Worm (Caenorhabditis elegans) whole organism, L4 larva: ENCODE data around the gene F38B6.2.

Experiments used
- F44E2.7 ChIP-seq: fragments of 200-800 bp; sonication (Bioruptor generic); IDR thresholded peaks from 2 replicates; pipeline ENCODE4 v2.1.2; 2022; ENCODE audit warnings: missing genetic modification characterization, missing compliant biosample characterization
- R02D3.7 ChIP-seq: fragments of 150-350 bp; sonication (generic microtip); optimal IDR thresholded peaks from 3 replicates; lab custom pipeline; 2014; ENCODE audit warnings: missing biosample characterization, missing genetic modification characterization
- Y105C5A.15 ChIP-seq: fragments of 200-800 bp; sonication (Bioruptor generic); IDR thresholded peaks from 2 replicates; pipeline ENCODE4 v1.3.6; 2022; ENCODE audit warnings: missing genetic modification characterization, missing compliant biosample characterization
- ZK337.2 ChIP-seq: fragments of 200-800 bp; sonication (Bioruptor generic); IDR thresholded peaks from 2 replicates; pipeline ENCODE4 v1.3.6; 2022; ENCODE audit warnings: missing genetic modification reagents, missing genetic modification characterization, missing compliant biosample characterization
- aha-1 ChIP-seq: fragments of 150-350 bp; peaks from one replicate; lab custom pipeline; 2014; ENCODE audit warnings: missing biosample characterization, missing genetic modification characterization
- aly-2 ChIP-seq: sonication (generic microtip); optimal IDR thresholded peaks from 2 replicates; lab custom pipeline; 2018; ENCODE audit warnings: missing biosample characterization, missing genetic modification characterization
- ama-1 ChIP-seq: fragments of 150-350 bp; optimal IDR thresholded peaks from 2 replicates; lab custom pipeline; 2014; ENCODE audit warnings: inconsistent platforms, mixed read lengths
- ceh-32 ChIP-seq: sonication (generic microtip); optimal IDR thresholded peaks from 2 replicates; lab custom pipeline; 2016; ENCODE audit warnings: mild to moderate bottlenecking, missing genetic modification characterization, missing compliant biosample characterization; ENCODE audit not compliant: poor library complexity
- ceh-44 ChIP-seq: fragments of 200-800 bp; sonication (Bioruptor generic); IDR thresholded peaks from 2 replicates; pipeline ENCODE4 v1.3.6; 2022; ENCODE audit warnings: missing genetic modification reagents, missing genetic modification characterization, missing compliant biosample characterization
- ceh-82 ChIP-seq: sonication (generic microtip); optimal IDR thresholded peaks from 2 replicates; lab custom pipeline; 2017; ENCODE audit warnings: missing biosample characterization, missing genetic modification characterization
- cey-2 ChIP-seq: sonication (generic microtip); optimal IDR thresholded peaks from 3 replicates; lab custom pipeline; 2017; ENCODE audit warnings: missing genetic modification characterization, mild to moderate bottlenecking, missing compliant biosample characterization, antibody characterized with exemption, borderline replicate concordance; ENCODE audit not compliant: insufficient read depth
- daf-16 ChIP-seq, 3 experiments: sonication (generic microtip); optimal IDR thresholded peaks; 2 replicates each; lab custom pipeline; 2016 to 2017; ENCODE audit warnings: missing genetic modification characterization in 3 of 3, missing genetic modification reagents in 3 of 3, mild to moderate bottlenecking in 2 of 3, missing compliant biosample characterization in 2 of 3, missing biosample characterization in 1 of 3, moderate library complexity in 1 of 3
- dmd-6 ChIP-seq: fragments of 200-800 bp; sonication (Bioruptor generic); IDR thresholded peaks from 2 replicates; pipeline ENCODE4 v1.3.6; 2022; ENCODE audit warnings: missing genetic modification reagents, missing genetic modification characterization, missing compliant biosample characterization
- dve-1 ChIP-seq: sonication (generic microtip); optimal IDR thresholded peaks from 2 replicates; lab custom pipeline; 2017; ENCODE audit warnings: antibody characterized with exemption, mild to moderate bottlenecking, missing genetic modification characterization, missing compliant biosample characterization; ENCODE audit not compliant: insufficient read depth
- egl-43 ChIP-seq: fragments of 200-800 bp; sonication (Bioruptor generic); IDR thresholded peaks from 2 replicates; pipeline ENCODE4 v1.3.6; 2022; ENCODE audit warnings: missing genetic modification reagents, missing genetic modification characterization, missing compliant biosample characterization
- fos-1 ChIP-seq: fragments of 150-350 bp; optimal IDR thresholded peaks from 2 replicates; lab custom pipeline; 2014; ENCODE audit warnings: missing biosample characterization, missing genetic modification characterization
- hif-1 ChIP-seq, 2 experiments: sonication (generic microtip); optimal IDR thresholded peaks; 2 replicates each; lab custom pipeline; 2016 to 2017; ENCODE audit warnings: missing compliant biosample characterization in 2 of 2, missing genetic modification characterization in 2 of 2, missing genetic modification reagents in 2 of 2, missing genotype in 2 of 2, mild to moderate bottlenecking in 1 of 2
- hlh-11 ChIP-seq: fragments of 200-800 bp; sonication (Bioruptor generic); optimal IDR thresholded peaks from 2 replicates; lab custom pipeline; 2018; ENCODE audit warnings: mild to moderate bottlenecking, missing genetic modification characterization, missing compliant biosample characterization
- hmg-1.1 ChIP-seq: fragments of 200-800 bp; sonication (Bioruptor generic); IDR thresholded peaks from 2 replicates; pipeline ENCODE4 v1.3.6; 2022; ENCODE audit warnings: missing genetic modification reagents, missing genetic modification characterization, missing compliant biosample characterization
- jun-1 ChIP-seq: fragments of 150-350 bp; optimal IDR thresholded peaks from 2 replicates; lab custom pipeline; 2014; ENCODE audit warnings: missing biosample characterization, missing genetic modification reagents, missing genetic modification characterization
- lin-1 ChIP-seq: fragments of 200-800 bp; sonication (Bioruptor generic); IDR thresholded peaks from 2 replicates; pipeline ENCODE4 v1.3.6; 2022; ENCODE audit warnings: missing genetic modification reagents, missing genetic modification characterization, missing compliant biosample characterization
- lin-13 ChIP-seq: fragments of 150-350 bp; optimal IDR thresholded peaks from 2 replicates; lab custom pipeline; 2014; ENCODE audit warnings: missing biosample characterization, missing genetic modification reagents, missing genetic modification characterization
- lin-29 ChIP-seq: fragments of 200-800 bp; sonication (Bioruptor generic); IDR thresholded peaks from 2 replicates; pipeline ENCODE4 v1.3.6; 2022; ENCODE audit warnings: missing genetic modification reagents, missing genetic modification characterization, missing compliant biosample characterization
- lsy-2 ChIP-seq, 2 experiments: fragments of 150-350 bp in 1 of 2; sonication (generic microtip) in 1 of 2; optimal IDR thresholded peaks; 2 replicates each; lab custom pipeline; 2014 to 2017; ENCODE audit warnings: missing biosample characterization in 2 of 2, missing genetic modification characterization in 2 of 2
- madf-5 ChIP-seq, 2 experiments: fragments of 200-800 bp; sonication (Bioruptor generic); IDR thresholded peaks; 2 replicates each; pipeline ENCODE4 v1.3.6; 2022; ENCODE audit warnings: missing compliant biosample characterization in 2 of 2, missing genetic modification characterization in 2 of 2
- madf-9 ChIP-seq: fragments of 200-800 bp; sonication (Bioruptor generic); conservative IDR thresholded peaks from 2 replicates; pipeline ENCODE4 v1.3.6; 2022; ENCODE audit warnings: missing genetic modification reagents, missing genetic modification characterization, missing compliant biosample characterization
- mes-2 ChIP-seq: sonication (generic microtip); optimal IDR thresholded peaks from 2 replicates; lab custom pipeline; 2016; ENCODE audit warnings: missing genotype, mild to moderate bottlenecking, missing genetic modification characterization, missing compliant biosample characterization; ENCODE audit not compliant: poor library complexity, severe bottlenecking
- mxl-2 ChIP-seq: fragments of 200-800 bp; sonication (Bioruptor generic); conservative IDR thresholded peaks from 2 replicates; pipeline ENCODE4 v1.3.6; 2022; ENCODE audit warnings: missing genetic modification reagents, missing genetic modification characterization, missing compliant biosample characterization
- nhr-237 ChIP-seq: sonication (generic microtip); optimal IDR thresholded peaks from 2 replicates; lab custom pipeline; 2017; ENCODE audit warnings: missing biosample characterization, missing genetic modification characterization
- nhr-25 ChIP-seq: sonication (generic microtip); optimal IDR thresholded peaks from 2 replicates; lab custom pipeline; 2017; ENCODE audit warnings: missing genetic modification characterization, mild to moderate bottlenecking, missing compliant biosample characterization, antibody characterized with exemption, moderate library complexity, borderline replicate concordance; ENCODE audit not compliant: insufficient read depth
- nhr-41 ChIP-seq: fragments of 200-800 bp; sonication (Bioruptor generic); IDR thresholded peaks from 2 replicates; pipeline ENCODE4 v1.3.6; 2022; ENCODE audit warnings: missing genetic modification reagents, missing genetic modification characterization, missing compliant biosample characterization
- nhr-48 ChIP-seq: sonication (generic microtip); optimal IDR thresholded peaks from 2 replicates; lab custom pipeline; 2016; ENCODE audit warnings: mild to moderate bottlenecking, missing genetic modification characterization, missing compliant biosample characterization
- pqm-1 ChIP-seq: sonication (generic microtip); optimal IDR thresholded peaks from 2 replicates; lab custom pipeline; 2017; ENCODE audit warnings: missing biosample characterization, missing genetic modification characterization
- sdz-12 ChIP-seq: fragments of 200-800 bp; sonication (Bioruptor generic); optimal IDR thresholded peaks from 2 replicates; lab custom pipeline; 2018; ENCODE audit warnings: mild to moderate bottlenecking, missing genetic modification characterization, missing compliant biosample characterization
- set-16 ChIP-seq: fragments of 200-800 bp; sonication (Bioruptor generic); IDR thresholded peaks from 2 replicates; pipeline ENCODE4 v1.3.6; 2022; ENCODE audit warnings: missing genetic modification reagents, missing genetic modification characterization, missing compliant biosample characterization
- snpc-1.2 ChIP-seq: fragments of 200-800 bp; sonication (Bioruptor generic); IDR thresholded peaks from 2 replicates; pipeline ENCODE4 v1.3.6; 2022; ENCODE audit warnings: missing genetic modification reagents, missing genetic modification characterization, missing compliant biosample characterization
- snpc-4 ChIP-seq: fragments of 150-350 bp; optimal IDR thresholded peaks from 2 replicates; lab custom pipeline; 2014; ENCODE audit warnings: missing biosample characterization, missing genetic modification characterization
- spr-3 ChIP-seq: fragments of 200-800 bp; sonication (Bioruptor generic); optimal IDR thresholded peaks from 2 replicates; lab custom pipeline; 2018; ENCODE audit warnings: mild to moderate bottlenecking, missing genetic modification characterization, missing compliant biosample characterization
- tag-97 ChIP-seq: fragments of 200-800 bp; sonication (Bioruptor generic); IDR thresholded peaks from 2 replicates; pipeline ENCODE4 v1.3.6; 2022; ENCODE audit warnings: missing genetic modification characterization, missing compliant biosample characterization
- tra-1 ChIP-seq: fragments of 200-800 bp; sonication (Bioruptor generic); IDR thresholded peaks from 2 replicates; pipeline ENCODE4 v1.3.6; 2022; ENCODE audit warnings: missing genetic modification reagents, missing genetic modification characterization, missing compliant biosample characterization
- unc-130 ChIP-seq: sonication (generic microtip); optimal IDR thresholded peaks from 2 replicates; lab custom pipeline; 2016; ENCODE audit warnings: missing genetic modification reagents, missing genetic modification characterization, missing compliant biosample characterization
- zfp-2 ChIP-seq: sonication (generic microtip); optimal IDR thresholded peaks from 2 replicates; lab custom pipeline; 2016; ENCODE audit warnings: mild to moderate bottlenecking, missing genetic modification characterization, missing compliant biosample characterization
- zfp-3 ChIP-seq: fragments of 200-800 bp; sonication (Bioruptor generic); conservative IDR thresholded peaks from 2 replicates; pipeline ENCODE4 v1.3.6; 2022; ENCODE audit warnings: missing genetic modification reagents, missing genetic modification characterization, missing compliant biosample characterization
- zip-11 ChIP-seq: fragments of 200-800 bp; sonication (Bioruptor generic); IDR thresholded peaks from 2 replicates; pipeline ENCODE4 v1.3.6; 2022; ENCODE audit warnings: missing genetic modification characterization, missing compliant biosample characterization
- ztf-7 ChIP-seq: fragments of 150-350 bp; optimal IDR thresholded peaks from 2 replicates; lab custom pipeline; 2014; ENCODE audit warnings: missing biosample characterization, missing genetic modification characterization

Gene F38B6.2

DNA sequence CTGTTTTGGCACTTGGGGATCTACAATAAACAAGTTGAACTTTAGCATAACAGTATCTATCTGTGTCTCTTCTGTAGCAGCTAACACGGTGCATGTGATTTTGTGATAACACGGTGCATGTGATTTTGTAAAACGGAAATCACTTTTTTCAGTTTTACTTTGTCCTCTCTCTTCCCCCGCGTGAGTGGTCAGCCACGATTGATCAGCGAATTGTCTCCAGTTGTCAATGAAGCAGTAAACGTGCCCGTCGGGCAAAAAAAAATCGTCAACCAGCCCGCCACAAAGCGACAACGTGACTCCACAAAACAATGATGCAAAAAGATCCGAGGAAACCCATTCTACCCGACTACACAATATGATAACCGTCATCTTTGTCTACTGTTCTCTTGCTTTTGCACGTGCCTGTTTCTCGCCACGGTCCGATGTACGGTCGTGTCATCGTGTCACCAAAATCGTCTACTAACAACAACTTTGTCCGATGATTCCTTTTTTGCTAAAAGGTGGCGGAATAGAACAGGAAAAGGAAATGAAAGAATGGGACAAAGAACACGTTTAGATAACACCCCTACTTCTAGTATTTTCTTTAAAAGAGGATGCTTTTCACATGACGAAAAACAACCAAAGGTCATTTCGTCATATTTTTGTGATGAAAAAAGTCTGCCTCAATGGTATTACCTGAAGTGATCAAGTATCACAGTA is 50.9 kb downstream of the F38B6.2 start (continued):
- TF ChIP-seq daf-16 (GFP tag; optimal IDR thresholded peaks at IDR 0.05; lab: Kevin White, UChicago): peak in 1 of 2 experiments; percentile 45
- peak; percentile 97 for TF ChIP-seq daf-16 (tag; optimal IDR thresholded peaks at IDR 0.05; lab: Kevin White, UChicago)
- 0 out of 2 replicates have a peak, but pooled peaks have one; percentile 18 for TF ChIP-seq Y105C5A.15 (GFP tag; lab: Robert Waterston, UW)
- 0 out of 2 replicates have a peak, but pooled peaks have one; percentile 26 for TF ChIP-seq ZK337.2 (GFP tag; lab: Robert Waterston, UW)
- TF ChIP-seq madf-5 (GFP tag; IDR thresholded peaks at IDR 0.05; lab: Robert Waterston, UW): no peak
- no peak for TF ChIP-seq mes-2 (tag; lab: Kevin White, UChicago)
- no peak for TF ChIP-seq R02D3.7
- TF ChIP-seq nhr-237 (tag; lab: Kevin White, UChicago): no peak
- TF ChIP-seq hlh-11 (tag; lab: Kevin White, UChicago): peak; percentile 99
- TF ChIP-seq ztf-7 (tag; lab: Kevin White, UChicago): peak; percentile 79
- peak; percentile 78; the same call in 1 of the 2 replicates for TF ChIP-seq zfp-3 (GFP tag; lab: Robert Waterston, UW)
- peak; percentile 82 for TF ChIP-seq dve-1 (tag; lab: Kevin White, UChicago)
- TF ChIP-seq tra-1 (GFP tag; lab: Robert Waterston, UW): peak; percentile 89
- peak; percentile 28 for TF ChIP-seq hmg-1.1 (GFP tag; lab: Robert Waterston, UW)
- no peak for TF ChIP-seq ceh-82 (tag; lab: Kevin White, UChicago)
- no peak for TF ChIP-seq spr-3 (GFP tag; lab: Kevin White, UChicago)
- peak; percentile 63 for TF ChIP-seq lin-29 (GFP tag; lab: Robert Waterston, UW)
- TF ChIP-seq fos-1 (tag; lab: Kevin White, UChicago): no peak
- peak; percentile 80 for TF ChIP-seq lin-1 (GFP tag; lab: Robert Waterston, UW)
- TF ChIP-seq lsy-2 (tag; optimal IDR thresholded peaks at IDR 0.05; lab: Kevin White, UChicago): peak; percentile 37 to 59
- TF ChIP-seq aha-1: peak; percentile 99
- TF ChIP-seq nhr-48 (tag; lab: Kevin White, UChicago): peak; percentile 98
- peak; percentile 8 for TF ChIP-seq sdz-12 (GFP tag; lab: Kevin White, UChicago)
- TF ChIP-seq dmd-6 (GFP tag; lab: Robert Waterston, UW): peak; percentile 96
- TF ChIP-seq hif-1 (tag; optimal IDR thresholded peaks at IDR 0.05; lab: Kevin White, UChicago): peak; percentile 79 to 95
- TF ChIP-seq cey-2: peak; percentile 75

DNA sequence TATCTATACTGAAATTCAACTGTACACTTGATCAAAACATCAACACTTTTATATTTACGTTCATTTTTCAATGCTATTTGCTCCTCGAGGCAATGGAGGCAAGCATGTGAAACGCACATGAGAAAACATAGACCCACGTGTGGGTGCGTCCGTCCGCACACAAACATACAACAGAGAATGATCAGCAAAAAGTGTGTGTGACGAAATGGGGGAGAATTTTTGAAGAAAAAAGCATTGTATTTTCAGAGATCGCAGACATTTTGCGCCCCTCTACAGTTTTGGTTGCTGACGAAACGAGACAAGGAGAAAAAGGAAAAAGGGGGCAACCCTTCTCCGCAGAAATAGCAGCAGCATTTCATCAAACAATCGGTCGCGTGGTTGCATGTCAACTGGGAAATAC is 51.8 kb downstream of the F38B6.2 start:
- TF ChIP-seq R02D3.7 (no peak), spr-3 (GFP tag; lab: Kevin White, UChicago) (no peak), nhr-41 (GFP tag; lab: Robert Waterston, UW) (0 out of 2 replicates have a peak, but pooled peaks have one; percentile 21), ceh-44 (GFP tag; lab: Robert Waterston, UW) (no peak), ceh-32 (tag; lab: Kevin White, UChicago) (no peak), nhr-25 (peak; percentile 89), aly-2 (no peak), unc-130 (GFP tag; lab: Kevin White, UChicago) (no peak), mxl-2 (peak; percentile 100), pqm-1 (peak; percentile 31), snpc-1.2 (GFP tag; lab: Robert Waterston, UW) (no peak), egl-43 (peak; percentile 65), set-16 (peak; percentile 45; the same call in 1 of the 2 replicates), dmd-6 (GFP tag; lab: Robert Waterston, UW) (peak; percentile 98), lin-13 (GFP tag; lab: Kevin White, UChicago) (peak; percentile 42), mes-2 (tag; lab: Kevin White, UChicago) (peak; percentile 73), tag-97 (no peak), ZK337.2 (GFP tag; lab: Robert Waterston, UW) (no peak), ama-1 (lab: Kevin White, UChicago) (no peak), F44E2.7 (GFP tag; lab: Robert Waterston, UW) (no peak), madf-9 (GFP tag; lab: Robert Waterston, UW) (peak; percentile 41; the same call in 1 of the 2 replicates), ceh-82 (tag; lab: Kevin White, UChicago) (no peak), aha-1 (peak; percentile 99), fos-1 (tag; lab: Kevin White, UChicago) (no peak), zfp-3 (GFP tag; lab: Robert Waterston, UW) (peak; percentile 20; the same call in 1 of the 2 replicates), snpc-4 (tag; lab: Kevin White, UChicago) (no peak), jun-1 (tag; lab: Kevin White, UChicago) (peak; percentile 75), zip-11 (GFP tag; lab: Robert Waterston, UW) (no peak), zfp-2 (tag; lab: Kevin White, UChicago) (no peak)
